Fruit fly (Drosophila melanogaster) whole organism, pupa: Measurements from ENCODE around the gene CG43219.

Experiments used
- CG12605 ChIP-seq: fragments of 200-800 bp; sonication (Bioruptor generic); IDR thresholded peaks from 2 replicates; pipeline ENCODE4 v1.3.6; 2022; ENCODE audit warnings: missing biosample characterization, missing genetic modification characterization
- CG14655 ChIP-seq: fragments of 200-800 bp; sonication (Bioruptor generic); optimal IDR thresholded peaks from 3 replicates; lab custom pipeline; 2017; ENCODE audit warnings: mild to moderate bottlenecking, missing biosample characterization, missing genetic modification reagents, missing genetic modification characterization
- CG15710 ChIP-seq: fragments of 200-800 bp; sonication (Bioruptor generic); optimal IDR thresholded peaks from 2 replicates; lab custom pipeline; 2018; ENCODE audit warnings: missing biosample characterization, mild to moderate bottlenecking, missing genetic modification characterization, moderate library complexity
- CG32121 ChIP-seq: fragments of 200-800 bp; sonication (Bioruptor generic); IDR thresholded peaks from 2 replicates; pipeline ENCODE4 v1.3.6; 2022; ENCODE audit warnings: missing biosample characterization, missing genetic modification characterization
- CG34367 ChIP-seq: fragments of 200-800 bp; sonication (Bioruptor generic); optimal IDR thresholded peaks from 2 replicates; lab custom pipeline; 2018; ENCODE audit warnings: missing biosample characterization, mild to moderate bottlenecking, missing genetic modification characterization
- CG4496 ChIP-seq: fragments of 200-800 bp; sonication (Bioruptor generic); IDR thresholded peaks from 3 replicates; pipeline ENCODE4 v1.3.6; 2022; ENCODE audit warnings: missing biosample characterization, missing genetic modification characterization
- CG8159 ChIP-seq: fragments of 200-800 bp; sonication (Bioruptor generic); optimal IDR thresholded peaks from 3 replicates; lab custom pipeline; 2018; ENCODE audit warnings: missing biosample characterization, mild to moderate bottlenecking, missing genetic modification characterization, moderate library complexity
- CG8301 ChIP-seq: fragments of 200-800 bp; sonication (Bioruptor generic); optimal IDR thresholded peaks from 2 replicates; lab custom pipeline; 2018; ENCODE audit warnings: missing biosample characterization, mild to moderate bottlenecking, missing genetic modification characterization
- CG9948 ChIP-seq: fragments of 200-800 bp; sonication (Bioruptor generic); optimal IDR thresholded peaks from 2 replicates; lab custom pipeline; 2018; ENCODE audit warnings: missing biosample characterization, mild to moderate bottlenecking, missing genetic modification characterization, moderate library complexity
- EcR ChIP-seq: fragments of 200-800 bp; sonication (Bioruptor generic); optimal IDR thresholded peaks from 3 replicates; lab custom pipeline; 2019; ENCODE audit warnings: missing biosample characterization, missing genetic modification characterization, mild to moderate bottlenecking, moderate library complexity, missing genetic modification reagents
- Ets98B ChIP-seq: fragments of 200-800 bp; sonication (Bioruptor generic); IDR thresholded peaks from 2 replicates; pipeline ENCODE4 v1.3.6; 2022; ENCODE audit warnings: missing biosample characterization, missing genetic modification characterization
- Snoo ChIP-seq: fragments of 200-800 bp; sonication (Bioruptor generic); optimal IDR thresholded peaks from 3 replicates; lab custom pipeline; 2017; ENCODE audit warnings: missing biosample characterization, mild to moderate bottlenecking, missing genetic modification characterization, inconsistent platforms
- gl ChIP-seq: fragments of 200-800 bp; sonication (Bioruptor generic); optimal IDR thresholded peaks from 2 replicates; lab custom pipeline; 2018; ENCODE audit warnings: missing biosample characterization, mild to moderate bottlenecking, missing genetic modification characterization

DNA sequence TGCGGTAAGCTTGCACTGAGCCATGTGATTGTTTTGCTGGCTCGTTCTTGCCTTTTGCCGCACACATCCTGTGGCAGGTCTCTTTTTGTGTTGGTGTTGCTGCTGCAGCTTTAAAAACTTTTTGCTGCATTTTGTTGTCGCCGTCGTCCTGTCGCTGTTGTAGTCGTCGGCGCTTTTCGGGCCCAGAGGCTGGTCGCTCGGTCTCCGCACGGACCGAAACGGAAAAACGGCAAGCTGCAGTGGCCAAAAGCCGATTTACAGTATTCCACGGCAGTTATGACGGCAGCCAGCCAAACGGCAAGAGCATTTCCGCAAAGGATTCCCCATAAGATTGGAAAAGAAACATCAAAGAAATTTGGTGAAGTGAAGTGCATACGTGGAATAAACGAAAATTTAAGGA, at the start of gene CG43219:
- TF ChIP-seq CG9948 (tag; lab: Kevin White, UChicago) (no peak), CG32121 (GFP tag; lab: Robert Waterston, UW) (no peak), CG8301 (tag; lab: Kevin White, UChicago) (no peak), Ets98B (no peak), CG12605 (GFP tag; lab: Robert Waterston, UW) (no peak), gl (tag; lab: Kevin White, UChicago) (no peak), Snoo (no peak), CG4496 (GFP tag; lab: Robert Waterston, UW) (0 out of 3 replicates have a peak, but pooled peaks have one; percentile 22), CG14655 (GFP tag; lab: Kevin White, UChicago) (no peak), CG8159 (no peak), EcR (GFP tag; lab: Kevin White, UChicago) (no peak), CG34367 (tag; lab: Kevin White, UChicago) (no peak), CG15710 (tag; lab: Kevin White, UChicago) (no peak)
